Fruit fly (Drosophila melanogaster): Measurements from ENCODE around the gene mRpS6.

dm6 chr3L:4339525-4339924 lies 24.8 kb upstream of the mRpS6 start:
- no peak for TF ChIP-seq CG8478 (optimal IDR thresholded peaks at IDR 0.05)
- TF ChIP-seq usp (GFP tag; optimal IDR thresholded peaks at IDR 0.05): no peak

Data from whole organism.